Fruit fly (Drosophila melanogaster) whole organism, adult: Measurements from ENCODE around the gene IscU.

Experiments used
- CG11617 ChIP-seq: fragments of 200-800 bp; sonication (Bioruptor generic); optimal IDR thresholded peaks from 2 replicates; lab custom pipeline; 2017; ENCODE audit warnings: mild to moderate bottlenecking, missing biosample characterization, missing genetic modification reagents, missing genetic modification characterization
- CG14711 ChIP-seq: fragments of 200-800 bp; sonication (Bioruptor generic); optimal IDR thresholded peaks from 2 replicates; lab custom pipeline; 2018; ENCODE audit warnings: missing biosample characterization, mild to moderate bottlenecking, missing genetic modification characterization, moderate library complexity
- CG33017 ChIP-seq: fragments of 200-800 bp; sonication (Bioruptor generic); optimal IDR thresholded peaks from 2 replicates; lab custom pipeline; 2018; ENCODE audit warnings: missing biosample characterization, mild to moderate bottlenecking, missing genetic modification characterization, moderate library complexity
- CG5204 ChIP-seq: fragments of 200-800 bp; sonication (Bioruptor generic); optimal IDR thresholded peaks from 2 replicates; lab custom pipeline; 2016; ENCODE audit warnings: missing biosample characterization, missing genetic modification characterization
- CG7101 ChIP-seq: fragments of 200-800 bp; sonication (Bioruptor generic); optimal IDR thresholded peaks from 2 replicates; lab custom pipeline; 2018; ENCODE audit warnings: missing biosample characterization, mild to moderate bottlenecking, missing genetic modification characterization, moderate library complexity
- Clk ChIP-seq: fragments of 200-800 bp; sonication (Bioruptor generic); optimal IDR thresholded peaks from 2 replicates; lab custom pipeline; 2017; ENCODE audit warnings: missing biosample characterization, missing genetic modification characterization
- bab1 ChIP-seq: fragments of 200-800 bp; sonication (Bioruptor generic); optimal IDR thresholded peaks from 3 replicates; lab custom pipeline; 2019; ENCODE audit warnings: missing biosample characterization, mild to moderate bottlenecking, missing genetic modification characterization, moderate library complexity
- kay ChIP-seq: fragments of 200-800 bp; sonication (Bioruptor generic); peaks from one replicate; lab custom pipeline; 2016; ENCODE audit warnings: missing biosample characterization, missing genetic modification characterization, borderline replicate concordance
- ovo ChIP-seq: fragments of 200-800 bp; sonication (Bioruptor generic); optimal IDR thresholded peaks from 2 replicates; lab custom pipeline; 2016; ENCODE audit warnings: missing biosample characterization, missing genetic modification characterization
- pad ChIP-seq: fragments of 200-800 bp; sonication (Bioruptor generic); optimal IDR thresholded peaks from 3 replicates; lab custom pipeline; 2017; ENCODE audit warnings: missing biosample characterization, missing genetic modification characterization, mild to moderate bottlenecking, moderate library complexity, missing genetic modification reagents
- tj ChIP-seq: fragments of 200-800 bp; sonication (Bioruptor generic); optimal IDR thresholded peaks from 3 replicates; lab custom pipeline; 2017; ENCODE audit warnings: missing biosample characterization, mild to moderate bottlenecking, missing genetic modification characterization, moderate library complexity
- toe ChIP-seq: fragments of 200-800 bp; sonication (Bioruptor generic); optimal IDR thresholded peaks from 2 replicates; lab custom pipeline; 2016; ENCODE audit warnings: missing biosample characterization, missing genetic modification characterization

dm6 chr3R:8779823-8780222 is 44.2 kb downstream of the IscU start, which contains the start of gene CG33191:
- TF ChIP-seq kay (GFP tag; lab: Kevin White, UChicago): no peak
- no peak for TF ChIP-seq CG5204 (GFP tag; lab: Kevin White, UChicago)
- no peak for TF ChIP-seq CG7101 (tag; lab: Kevin White, UChicago)
- TF ChIP-seq CG14711 (tag; lab: Kevin White, UChicago): no peak
- TF ChIP-seq toe: no peak
- TF ChIP-seq CG33017 (tag; lab: Kevin White, UChicago): no peak
- TF ChIP-seq pad (GFP tag; lab: Kevin White, UChicago): no peak
- no peak for TF ChIP-seq CG11617 (GFP tag; lab: Kevin White, UChicago)
- TF ChIP-seq bab1 (GFP tag; lab: Kevin White, UChicago): no peak
- TF ChIP-seq tj (GFP tag; lab: Kevin White, UChicago): no peak
- TF ChIP-seq ovo (GFP tag; lab: Kevin White, UChicago): no peak
- TF ChIP-seq Clk (GFP tag; lab: Kevin White, UChicago): no peak
